Worm (Caenorhabditis elegans): ENCODE data around the gene mdt-15.

Gene mdt-15

DNA sequence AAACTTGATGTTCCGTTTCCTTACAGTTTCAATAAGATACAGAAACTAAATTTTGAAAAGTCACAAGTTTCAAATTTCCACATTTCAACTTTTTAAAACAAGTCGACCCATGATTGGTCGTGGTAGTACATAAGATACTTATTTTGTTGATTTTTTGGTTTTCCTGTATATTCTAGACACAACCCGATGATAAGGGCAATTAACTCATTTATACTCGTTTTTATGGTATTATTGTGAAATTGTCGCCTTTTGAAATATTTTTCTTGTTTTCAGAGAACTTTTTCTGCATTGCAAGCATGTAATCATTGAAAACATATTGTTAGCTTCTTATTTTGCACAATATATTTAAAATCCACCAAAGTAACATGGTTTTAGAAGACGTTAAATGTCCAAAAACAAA lies 21.6 kb downstream of the mdt-15 start:
- TF ChIP-seq spr-3 (GFP tag; optimal IDR thresholded peaks at IDR 0.05): no peak
- TF ChIP-seq Y5F2A.4 (GFP tag; optimal IDR thresholded peaks at IDR 0.05): no peak
- no peak for TF ChIP-seq nhr-237 (tag; optimal IDR thresholded peaks at IDR 0.05)
- TF ChIP-seq F44E2.7 (GFP tag; IDR thresholded peaks at IDR 0.05): no peak
- TF ChIP-seq hlh-11 (tag; optimal IDR thresholded peaks at IDR 0.05): no peak
- TF ChIP-seq zip-11 (GFP tag; IDR thresholded peaks at IDR 0.05): no peak
- peak in 1 of 2 experiments; percentile 1 for TF ChIP-seq unc-62 (GFP tag; optimal IDR thresholded peaks at IDR 0.05 in 1 of 2)
- TF ChIP-seq unc-62 (tag; optimal IDR thresholded peaks at IDR 0.05): no peak
- TF ChIP-seq nhr-42 (GFP tag; IDR thresholded peaks at IDR 0.05): no peak
- TF ChIP-seq daf-16 (GFP tag; optimal IDR thresholded peaks at IDR 0.05): no peak
- peak; percentile 63 for TF ChIP-seq daf-16 (tag; optimal IDR thresholded peaks at IDR 0.05)
- no peak for TF ChIP-seq lin-1 (GFP tag; IDR thresholded peaks at IDR 0.05)
- no peak for TF ChIP-seq arid-1 (GFP tag; conservative IDR thresholded peaks at IDR 0.05)
- no peak for TF ChIP-seq php-3 (GFP tag; IDR thresholded peaks at IDR 0.05)

DNA sequence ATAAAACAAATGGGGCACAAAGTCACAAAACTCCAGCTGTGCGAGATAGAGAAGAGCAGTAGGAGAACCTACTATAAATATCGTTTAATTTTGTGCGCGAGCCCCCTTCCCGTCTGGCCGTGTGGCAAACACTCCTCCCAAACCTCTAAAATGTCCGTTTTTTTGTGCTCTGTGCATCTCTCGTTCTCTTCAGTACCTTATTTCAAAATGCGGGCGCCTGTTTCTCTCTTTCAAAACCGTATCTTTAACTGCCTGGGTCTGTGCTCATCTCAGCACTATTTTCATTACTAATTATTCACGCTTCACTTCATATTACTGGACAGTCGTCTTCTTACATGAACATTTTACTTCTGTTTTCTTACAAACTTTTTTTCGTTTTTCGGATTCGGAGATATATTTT lies 23.5 kb downstream of the mdt-15 start:
- TF ChIP-seq mes-2 (tag; optimal IDR thresholded peaks at IDR 0.05; ENCODE audit: poor library complexity, severe bottlenecking): peak; percentile 27
- peak; percentile 24 for TF ChIP-seq nhr-28 (tag; optimal IDR thresholded peaks at IDR 0.05)
- TF ChIP-seq daf-16 (GFP tag; optimal IDR thresholded peaks at IDR 0.05): no peak
- peak; percentile 21 for TF ChIP-seq daf-16 (tag; optimal IDR thresholded peaks at IDR 0.05)
- peak; percentile 8; the same call in 1 of the 2 replicates for TF ChIP-seq dmd-6 (GFP tag; IDR thresholded peaks at IDR 0.05)
- TF ChIP-seq aha-1 (tag): peak; percentile 34
- TF ChIP-seq dve-1 (tag; optimal IDR thresholded peaks at IDR 0.05; ENCODE audit: insufficient read depth): peak; percentile 9
- no peak for TF ChIP-seq ceh-82 (tag; optimal IDR thresholded peaks at IDR 0.05)
- TF ChIP-seq hlh-11 (tag; optimal IDR thresholded peaks at IDR 0.05): peak; percentile 25
- no peak for TF ChIP-seq zfp-3 (GFP tag; conservative IDR thresholded peaks at IDR 0.05)

DNA sequence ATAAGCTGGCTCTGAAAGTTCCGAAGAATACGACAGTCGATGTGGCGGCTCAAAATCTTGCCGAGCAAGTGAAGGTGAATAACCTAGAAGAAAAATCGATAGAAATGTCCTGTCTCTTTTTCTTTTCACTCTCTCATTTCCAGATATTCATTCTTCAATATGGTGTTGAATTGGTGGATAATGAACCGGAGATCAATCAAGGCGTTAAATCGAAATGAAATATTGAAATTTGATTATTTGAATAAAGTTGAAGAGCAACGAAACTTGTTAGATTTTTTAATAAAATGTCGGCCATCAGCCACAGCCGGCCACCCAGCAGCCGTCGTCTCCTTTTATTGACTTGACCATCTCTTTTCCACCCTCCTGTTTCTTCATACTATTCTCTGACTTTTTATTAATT lies 26.8 kb downstream of the mdt-15 start, which contains the start of gene R12B2.2:
Gene R12B2.2 (plus strand): TSS at position 301 of the 400 bp plus-strand sequence.
- TF ChIP-seq nhr-76 (tag; optimal IDR thresholded peaks at IDR 0.05): no peak
- TF ChIP-seq mes-2 (tag; optimal IDR thresholded peaks at IDR 0.05; ENCODE audit: poor library complexity, severe bottlenecking): peak; percentile 20
- TF ChIP-seq vab-7 (GFP tag; IDR thresholded peaks at IDR 0.05): no peak
- TF ChIP-seq ztf-11 (tag; optimal IDR thresholded peaks at IDR 0.05): no peak
- TF ChIP-seq skn-1 (tag; optimal IDR thresholded peaks at IDR 0.05): no peak
- no peak for TF ChIP-seq hlh-30 (tag; optimal IDR thresholded peaks at IDR 0.05; ENCODE audit: insufficient read depth)

DNA sequence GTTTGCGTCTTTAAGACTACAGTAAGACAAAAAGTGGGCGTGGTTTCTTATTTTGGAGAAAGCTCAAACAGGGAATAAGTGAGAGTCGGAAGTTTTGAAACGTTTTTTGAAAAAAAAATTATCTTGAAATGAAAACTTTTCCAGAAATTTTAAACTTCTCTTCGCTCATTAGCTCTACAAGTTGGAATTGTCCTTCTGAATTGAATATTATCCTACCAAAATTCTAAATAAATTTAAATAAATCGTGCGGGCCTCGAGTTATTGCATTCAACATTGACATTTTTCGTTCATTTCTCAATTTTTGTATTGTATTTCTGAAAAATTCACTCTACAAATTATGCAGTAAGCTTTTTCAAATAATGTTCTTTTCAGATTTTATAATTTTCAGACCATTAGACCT lies 28.3 kb downstream of the mdt-15 start, which contains the start of gene R12B2.3:
Gene R12B2.3 (plus strand): TSS at position 301 of the 400 bp plus-strand sequence.
- TF ChIP-seq snpc-4 (tag; optimal IDR thresholded peaks at IDR 0.05) (no peak), duxl-1 (tag; optimal IDR thresholded peaks at IDR 0.05; ENCODE audit: poor library complexity) (no peak), aly-2 (tag; optimal IDR thresholded peaks at IDR 0.05) (no peak), zfp-3 (GFP tag; conservative IDR thresholded peaks at IDR 0.05) (no peak), ztf-11 (tag; optimal IDR thresholded peaks at IDR 0.05) (no peak), set-16 (GFP tag; IDR thresholded peaks at IDR 0.05) (no peak), T20F7.1 (GFP tag; optimal IDR thresholded peaks at IDR 0.05) (no peak), F26F4.8 (GFP tag; conservative IDR thresholded peaks at IDR 0.05) (no peak), Y5F2A.4 (GFP tag; optimal IDR thresholded peaks at IDR 0.05) (no peak), mxl-3 (GFP tag; optimal IDR thresholded peaks at IDR 0.05) (no peak), ama-1 (optimal IDR thresholded peaks at IDR 0.05) (no peak), nhr-42 (GFP tag; IDR thresholded peaks at IDR 0.05) (no peak), spr-1 (tag; optimal IDR thresholded peaks at IDR 0.05) (no peak), nhr-48 (tag; optimal IDR thresholded peaks at IDR 0.05) (no peak), Y105C5A.15 (GFP tag; IDR thresholded peaks at IDR 0.05) (no peak), Y75B8A.6 (GFP tag; IDR thresholded peaks at IDR 0.05) (no peak), pqm-1 (tag; optimal IDR thresholded peaks at IDR 0.05) (no peak), hif-1 (tag; optimal IDR thresholded peaks at IDR 0.05) (no peak), nhr-6 (tag; optimal IDR thresholded peaks at IDR 0.05) (no peak), zip-11 (GFP tag; IDR thresholded peaks at IDR 0.05) (no peak)

Data from whole organism, L4 larva.